Worm (Caenorhabditis elegans): ENCODE data around the gene prx-6.

Gene prx-6

ce11 chrV:4698675-4699074 lies 21.2 kb downstream of the prx-6 start:
- no peak for TF ChIP-seq cey-2 (tag; optimal IDR thresholded peaks at IDR 0.05; ENCODE audit: borderline replicate concordance, insufficient read depth)
- no peak for TF ChIP-seq mdl-1 (tag; optimal IDR thresholded peaks at IDR 0.05)
- TF ChIP-seq zfp-3 (GFP tag; conservative IDR thresholded peaks at IDR 0.05), result no peak
- no peak for TF ChIP-seq nhr-25 (tag; optimal IDR thresholded peaks at IDR 0.05; ENCODE audit: borderline replicate concordance, insufficient read depth)
- TF ChIP-seq ztf-7 (tag; optimal IDR thresholded peaks at IDR 0.05), result no peak
- no peak for TF ChIP-seq unc-62 (GFP tag; optimal IDR thresholded peaks at IDR 0.05 in 1 of 2)
- TF ChIP-seq unc-62 (tag; optimal IDR thresholded peaks at IDR 0.05), result no peak
- TF ChIP-seq fkh-10 (GFP tag; optimal IDR thresholded peaks at IDR 0.05), result no peak
- TF ChIP-seq spr-1 (tag; optimal IDR thresholded peaks at IDR 0.05), result no peak
- TF ChIP-seq ZK337.2 (GFP tag; IDR thresholded peaks at IDR 0.05), result no peak
- TF ChIP-seq set-16 (GFP tag; IDR thresholded peaks at IDR 0.05), result no peak
- TF ChIP-seq unc-39 (tag; optimal IDR thresholded peaks at IDR 0.05), result no peak
- TF ChIP-seq hlh-11 (tag; optimal IDR thresholded peaks at IDR 0.05), result no peak

ce11 chrV:4694466-4695092 lies 25.3 kb downstream of the prx-6 start:
- no peak for TF ChIP-seq ctbp-1 (GFP tag; IDR thresholded peaks at IDR 0.05)
- TF ChIP-seq ama-1 (optimal IDR thresholded peaks at IDR 0.05), result peak; percentile 13
- no peak for TF ChIP-seq zip-2 (tag; optimal IDR thresholded peaks at IDR 0.05)
- no peak for TF ChIP-seq mes-2 (tag; optimal IDR thresholded peaks at IDR 0.05; ENCODE audit: poor library complexity, severe bottlenecking)
- TF ChIP-seq hlh-11 (tag; optimal IDR thresholded peaks at IDR 0.05), result peak; percentile 37
- TF ChIP-seq madf-5 (GFP tag; IDR thresholded peaks at IDR 0.05), result no peak
- peak in 1 of 2 experiments; percentile 21 for TF ChIP-seq mdl-1 (tag; optimal IDR thresholded peaks at IDR 0.05)
- no peak for TF ChIP-seq madf-9 (GFP tag; conservative IDR thresholded peaks at IDR 0.05)
- TF ChIP-seq hlh-30 (tag; optimal IDR thresholded peaks at IDR 0.05; ENCODE audit: insufficient read depth), result peak; percentile 38
- peak; percentile 51 for TF ChIP-seq nhr-11 (tag; optimal IDR thresholded peaks at IDR 0.05)
- peak in 1 of 2 experiments; percentile 5 for TF ChIP-seq lsy-2 (tag; optimal IDR thresholded peaks at IDR 0.05)
- no peak for TF ChIP-seq ceh-28 (tag; optimal IDR thresholded peaks at IDR 0.05)
- TF ChIP-seq ZK546.5 (tag; optimal IDR thresholded peaks at IDR 0.05), result no peak
- peak in 1 of 2 experiments; percentile 74 for TF ChIP-seq unc-62 (GFP tag; optimal IDR thresholded peaks at IDR 0.05 in 1 of 2)
- TF ChIP-seq unc-62 (tag; optimal IDR thresholded peaks at IDR 0.05), result no peak

- TF ChIP-seq unc-62 (GFP tag; optimal IDR thresholded peaks at IDR 0.05 in 1 of 2) (peak in 1 of 2 experiments; percentile 79), unc-62 (tag; optimal IDR thresholded peaks at IDR 0.05) (no peak), daf-16 (GFP tag; optimal IDR thresholded peaks at IDR 0.05) (peak in 1 of 2 experiments; percentile 51), daf-16 (tag; optimal IDR thresholded peaks at IDR 0.05) (no peak), nhr-102 (tag; optimal IDR thresholded peaks at IDR 0.05) (no peak), hlh-30 (tag; optimal IDR thresholded peaks at IDR 0.05; ENCODE audit: insufficient read depth) (peak; percentile 11)
Measured at ce11 chrV:4693282-4693588, 26.7 kb downstream of the prx-6 start.

ce11 chrV:4692382-4693281 lies 27.3 kb downstream of the prx-6 start, which contains the start of gene cpg-8:
cpg-8 (minus strand) TSS chrV:4692432.
- TF ChIP-seq R02D3.7 (tag; optimal IDR thresholded peaks at IDR 0.05) (no peak), F10B5.3 (tag; optimal IDR thresholded peaks at IDR 0.05) (no peak), lim-7 (GFP tag; IDR thresholded peaks at IDR 0.05) (no peak), dpl-1 (GFP tag; optimal IDR thresholded peaks at IDR 0.05) (peak; percentile 12), zag-1 (tag; optimal IDR thresholded peaks at IDR 0.05) (no peak), unc-62 (GFP tag; optimal IDR thresholded peaks at IDR 0.05 in 1 of 2) (peak in 1 of 2 experiments; percentile 4), unc-62 (tag; optimal IDR thresholded peaks at IDR 0.05) (no peak), duxl-1 (tag; optimal IDR thresholded peaks at IDR 0.05; ENCODE audit: poor library complexity) (no peak)

Measured in whole organism, L4 larva.